Worm (Caenorhabditis elegans): Measurements from ENCODE around the gene C14C10.2.

Gene C14C10.2

ce11 chrV:12550755-12551154, 41.5 kb downstream of the C14C10.2 start:
- TF ChIP-seq dve-1 (tag; optimal IDR thresholded peaks at IDR 0.05) (peak; percentile 10), npax-4 (tag; optimal IDR thresholded peaks at IDR 0.05) (no peak), ceh-34 (tag; optimal IDR thresholded peaks at IDR 0.05) (no peak), elt-4 (tag; optimal IDR thresholded peaks at IDR 0.05) (no peak), ceh-22 (tag; optimal IDR thresholded peaks at IDR 0.05) (no peak)

- TF ChIP-seq ceh-14 (tag; optimal IDR thresholded peaks at IDR 0.05) (no peak), zip-5 (tag; optimal IDR thresholded peaks at IDR 0.05) (no peak), F13H6.1 (tag; optimal IDR thresholded peaks at IDR 0.05) (no peak), elt-4 (tag; optimal IDR thresholded peaks at IDR 0.05) (no peak), madf-2 (tag; optimal IDR thresholded peaks at IDR 0.05) (no peak), hlh-8 (tag; optimal IDR thresholded peaks at IDR 0.05) (no peak), unc-42 (tag; optimal IDR thresholded peaks at IDR 0.05) (no peak), sdc-2 (tag; optimal IDR thresholded peaks at IDR 0.05) (no peak), ceh-9 (tag; optimal IDR thresholded peaks at IDR 0.05) (no peak), che-1 (tag; optimal IDR thresholded peaks at IDR 0.05) (no peak), K09A11.1 (tag; optimal IDR thresholded peaks at IDR 0.05; ENCODE audit: insufficient read depth) (no peak), lim-6 (tag; optimal IDR thresholded peaks at IDR 0.05) (no peak), ceh-31 (tag; optimal IDR thresholded peaks at IDR 0.05) (no peak), pax-1 (tag; optimal IDR thresholded peaks at IDR 0.05) (no peak), ceh-2 (tag; optimal IDR thresholded peaks at IDR 0.05) (no peak), hlh-6 (tag; optimal IDR thresholded peaks at IDR 0.05) (no peak), ahr-1 (tag; optimal IDR thresholded peaks at IDR 0.05) (no peak), sox-2 (GFP tag; IDR thresholded peaks at IDR 0.05) (no peak), odd-2 (tag; optimal IDR thresholded peaks at IDR 0.05) (no peak)
Observed at ce11 chrV:12550036-12550626, 42.1 kb downstream of the C14C10.2 start, which contains the start of gene F45D3.3. F45D3.3 (minus strand) TSS chrV:12550385.

- no peak for TF ChIP-seq ceh-14 (tag; optimal IDR thresholded peaks at IDR 0.05)
- no peak for TF ChIP-seq pax-1 (tag; optimal IDR thresholded peaks at IDR 0.05)
- TF ChIP-seq ceh-6 (GFP tag; optimal IDR thresholded peaks at IDR 0.05), result no peak
- no peak for TF ChIP-seq ceh-30 (tag; optimal IDR thresholded peaks at IDR 0.05)
- no peak for TF ChIP-seq pha-2 (tag; optimal IDR thresholded peaks at IDR 0.05)
- no peak for TF ChIP-seq npax-4 (tag; optimal IDR thresholded peaks at IDR 0.05)
- no peak for TF ChIP-seq dmd-4 (tag; optimal IDR thresholded peaks at IDR 0.05; ENCODE audit: borderline replicate concordance)
- no peak for TF ChIP-seq pag-3 (tag; optimal IDR thresholded peaks at IDR 0.05; ENCODE audit: borderline replicate concordance)
- TF ChIP-seq sdc-2 (tag; optimal IDR thresholded peaks at IDR 0.05), result no peak
- TF ChIP-seq hlh-30 (tag; optimal IDR thresholded peaks at IDR 0.05; ENCODE audit: insufficient read depth), result no peak
- TF ChIP-seq pha-4 (tag; optimal IDR thresholded peaks at IDR 0.05), result no peak
- no peak for TF ChIP-seq T23F11.4 (GFP tag; optimal IDR thresholded peaks at IDR 0.05)
- TF ChIP-seq fkh-6 (tag; optimal IDR thresholded peaks at IDR 0.05), result no peak
- no peak for TF ChIP-seq che-1 (tag; optimal IDR thresholded peaks at IDR 0.05)
- no peak for TF ChIP-seq mec-3 (tag; optimal IDR thresholded peaks at IDR 0.05; ENCODE audit: borderline replicate concordance)
- TF ChIP-seq ceh-45 (GFP tag; IDR thresholded peaks at IDR 0.05), result no peak
Observed at ce11 chrV:12549604-12550003, 42.7 kb downstream of the C14C10.2 start.

- TF ChIP-seq madf-2 (tag; optimal IDR thresholded peaks at IDR 0.05) (no peak), ceh-30 (tag; optimal IDR thresholded peaks at IDR 0.05) (no peak)
Observed at ce11 chrV:12548830-12549229, 43.4 kb downstream of the C14C10.2 start.

ce11 chrV:12542683-12543319, 49.5 kb downstream of the C14C10.2 start:
- TF ChIP-seq ceh-34 (tag; optimal IDR thresholded peaks at IDR 0.05) (no peak), C08G9.2 (tag; optimal IDR thresholded peaks at IDR 0.05) (no peak), ceh-9 (tag; optimal IDR thresholded peaks at IDR 0.05) (no peak), pax-1 (tag; optimal IDR thresholded peaks at IDR 0.05) (no peak), ceh-48 (tag; optimal IDR thresholded peaks at IDR 0.05) (no peak), syd-9 (tag; optimal IDR thresholded peaks at IDR 0.05) (no peak), mec-3 (tag; optimal IDR thresholded peaks at IDR 0.05; ENCODE audit: borderline replicate concordance) (no peak), fax-1 (tag; optimal IDR thresholded peaks at IDR 0.05) (no peak), sdc-2 (tag; optimal IDR thresholded peaks at IDR 0.05) (no peak), odd-2 (tag; optimal IDR thresholded peaks at IDR 0.05) (no peak), zip-5 (tag; optimal IDR thresholded peaks at IDR 0.05) (no peak), nhr-232 (tag; optimal IDR thresholded peaks at IDR 0.05) (no peak)
